Fruit fly (Drosophila melanogaster) whole organism, prepupa: Measurements from ENCODE around the gene CG4576.
A peak's percentile ranks its signal among the peaks of the same experiment; 100 is the strongest.

ENCODE experiments used
- Blimp-1 ChIP-seq: fragments of 200-800 bp; sonication (Bioruptor generic); optimal IDR thresholded peaks from 3 replicates; lab custom pipeline; 2017; ENCODE audit warnings: missing biosample characterization, missing genetic modification characterization, mild to moderate bottlenecking, moderate library complexity, missing genetic modification reagents
- CG10631 ChIP-seq: fragments of 200-800 bp; sonication (Bioruptor generic); optimal IDR thresholded peaks from 2 replicates; lab custom pipeline; 2016; ENCODE audit warnings: missing biosample characterization, missing genetic modification characterization
- CG11762 ChIP-seq: fragments of 200-800 bp; sonication (Bioruptor generic); optimal IDR thresholded peaks from 3 replicates; lab custom pipeline; 2016; ENCODE audit warnings: missing biosample characterization, missing genetic modification characterization; ENCODE audit not compliant: insufficient read depth
- CG11902 ChIP-seq: fragments of 200-800 bp; sonication (Bioruptor generic); optimal IDR thresholded peaks from 3 replicates; lab custom pipeline; 2016; ENCODE audit warnings: missing biosample characterization, missing genetic modification characterization
- CG15336 ChIP-seq: fragments of 200-800 bp; sonication (Bioruptor generic); IDR thresholded peaks from 2 replicates; pipeline ENCODE4 v1.3.6; 2022; ENCODE audit warnings: missing biosample characterization, missing genetic modification characterization
- CG3032 ChIP-seq: fragments of 200-800 bp; optimal IDR thresholded peaks from 2 replicates; lab custom pipeline; 2019; ENCODE audit warnings: missing biosample characterization, mild to moderate bottlenecking, missing genetic modification characterization, moderate library complexity
- CG31627 ChIP-seq: fragments of 200-800 bp; sonication (Bioruptor generic); optimal IDR thresholded peaks from 3 replicates; lab custom pipeline; 2016; ENCODE audit warnings: missing biosample characterization, missing genetic modification characterization
- CG32006 ChIP-seq: fragments of 200-800 bp; sonication (Bioruptor generic); optimal IDR thresholded peaks from 3 replicates; lab custom pipeline; 2017; ENCODE audit warnings: missing biosample characterization, mild to moderate bottlenecking, missing genetic modification characterization
- CG34406 ChIP-seq: fragments of 200-800 bp; sonication (Bioruptor generic); optimal IDR thresholded peaks from 3 replicates; lab custom pipeline; 2016; ENCODE audit warnings: missing biosample characterization, missing genetic modification characterization
- CG3919 ChIP-seq: fragments of 200-800 bp; sonication (Bioruptor generic); optimal IDR thresholded peaks from 3 replicates; lab custom pipeline; 2016; ENCODE audit warnings: missing biosample characterization, missing genetic modification characterization
- CG4318 ChIP-seq: fragments of 200-800 bp; sonication (Bioruptor generic); optimal IDR thresholded peaks from 3 replicates; lab custom pipeline; 2017; ENCODE audit warnings: missing biosample characterization, mild to moderate bottlenecking, missing genetic modification characterization
- CG6163 ChIP-seq: fragments of 200-800 bp; sonication (Bioruptor generic); IDR thresholded peaks from 3 replicates; pipeline ENCODE4 v1.3.6; 2022; ENCODE audit warnings: missing biosample characterization, missing genetic modification characterization
- CG6792 ChIP-seq: fragments of 200-800 bp; sonication (Bioruptor generic); optimal IDR thresholded peaks from 3 replicates; lab custom pipeline; 2016; ENCODE audit warnings: missing biosample characterization, missing genetic modification characterization
- CG7368 ChIP-seq: fragments of 200-800 bp; sonication (Bioruptor generic); optimal IDR thresholded peaks from 3 replicates; lab custom pipeline; 2016; ENCODE audit warnings: missing biosample characterization, missing genetic modification characterization
- CG8119 ChIP-seq: fragments of 200-800 bp; sonication (Bioruptor generic); IDR thresholded peaks from 3 replicates; pipeline ENCODE4 v1.3.6; 2022; ENCODE audit warnings: missing biosample characterization, missing genetic modification characterization
- CG8319 ChIP-seq: fragments of 200-800 bp; sonication (Bioruptor generic); optimal IDR thresholded peaks from 3 replicates; lab custom pipeline; 2016; ENCODE audit warnings: missing biosample characterization, missing genetic modification characterization
- CG8632 ChIP-seq: fragments of 200-800 bp; sonication (Bioruptor generic); optimal IDR thresholded peaks from 3 replicates; lab custom pipeline; 2016; ENCODE audit warnings: missing biosample characterization, missing genetic modification characterization
- CG9139 ChIP-seq: fragments of 200-800 bp; sonication (Bioruptor generic); optimal IDR thresholded peaks from 3 replicates; lab custom pipeline; 2017; ENCODE audit warnings: missing biosample characterization, mild to moderate bottlenecking, missing genetic modification characterization
- Eip75B ChIP-seq: fragments of 200-800 bp; sonication (Bioruptor generic); optimal IDR thresholded peaks from 3 replicates; lab custom pipeline; 2016; ENCODE audit warnings: missing biosample characterization, missing genetic modification characterization
- Eip78C ChIP-seq: fragments of 200-800 bp; sonication (Bioruptor generic); peaks from one replicate; lab custom pipeline; 2016; ENCODE audit warnings: missing biosample characterization, missing genetic modification characterization
- Eip93F ChIP-seq: fragments of 200-800 bp; sonication (Bioruptor generic); optimal IDR thresholded peaks from 2 replicates; lab custom pipeline; 2016; ENCODE audit warnings: missing biosample characterization, mild to moderate bottlenecking, missing genetic modification characterization
- Ets21C ChIP-seq: fragments of 200-800 bp; sonication (Bioruptor generic); optimal IDR thresholded peaks from 3 replicates; lab custom pipeline; 2016; ENCODE audit warnings: missing biosample characterization, missing genetic modification characterization
- Ets96B ChIP-seq: fragments of 200-800 bp; optimal IDR thresholded peaks from 2 replicates; lab custom pipeline; 2019; ENCODE audit warnings: missing biosample characterization, mild to moderate bottlenecking, missing genetic modification characterization, moderate library complexity
- Gug ChIP-seq: fragments of 200-800 bp; sonication (Bioruptor generic); IDR thresholded peaks from 2 replicates; pipeline ENCODE4 v1.3.6; 2022; ENCODE audit warnings: missing biosample characterization, missing genetic modification characterization
- Hr39 ChIP-seq: fragments of 200-800 bp; sonication (Bioruptor generic); optimal IDR thresholded peaks from 2 replicates; lab custom pipeline; 2016; ENCODE audit warnings: missing biosample characterization, missing genetic modification characterization
- Hr4 ChIP-seq: fragments of 200-800 bp; sonication (Bioruptor generic); optimal IDR thresholded peaks from 3 replicates; lab custom pipeline; 2016; ENCODE audit warnings: missing biosample characterization, missing genetic modification characterization
- Met ChIP-seq: fragments of 200-800 bp; sonication (Bioruptor generic); optimal IDR thresholded peaks from 3 replicates; lab custom pipeline; 2016; ENCODE audit warnings: missing biosample characterization, missing genetic modification characterization
- OdsH ChIP-seq: fragments of 200-800 bp; sonication (Bioruptor generic); optimal IDR thresholded peaks from 3 replicates; lab custom pipeline; 2016; ENCODE audit warnings: missing biosample characterization, missing genetic modification characterization
- Smox ChIP-seq: fragments of 200-800 bp; sonication (Bioruptor generic); optimal IDR thresholded peaks from 3 replicates; lab custom pipeline; 2016; ENCODE audit warnings: missing biosample characterization, missing genetic modification characterization
- Sox102F ChIP-seq: fragments of 200-800 bp; sonication (Bioruptor generic); optimal IDR thresholded peaks from 2 replicates; lab custom pipeline; 2016; ENCODE audit warnings: missing biosample characterization, mild to moderate bottlenecking, missing genetic modification characterization
- Sox14 ChIP-seq: fragments of 200-800 bp; sonication (Bioruptor generic); optimal IDR thresholded peaks from 3 replicates; lab custom pipeline; 2016; ENCODE audit warnings: missing biosample characterization, missing genetic modification characterization
- Sox15 ChIP-seq: fragments of 200-800 bp; sonication (Bioruptor generic); optimal IDR thresholded peaks from 3 replicates; lab custom pipeline; 2016; ENCODE audit warnings: missing biosample characterization, missing genetic modification characterization
- achi ChIP-seq: fragments of 200-800 bp; sonication (Bioruptor generic); optimal IDR thresholded peaks from 3 replicates; lab custom pipeline; 2016; ENCODE audit warnings: missing biosample characterization, missing genetic modification characterization
- acj6 ChIP-seq: fragments of 200-800 bp; sonication (Bioruptor generic); optimal IDR thresholded peaks from 3 replicates; lab custom pipeline; 2016; ENCODE audit warnings: missing biosample characterization, missing genetic modification characterization
- cyc ChIP-seq: fragments of 200-800 bp; sonication (Bioruptor generic); optimal IDR thresholded peaks from 3 replicates; lab custom pipeline; 2016; ENCODE audit warnings: missing biosample characterization, missing genetic modification characterization
- dac ChIP-seq: fragments of 200-800 bp; sonication (Bioruptor generic); optimal IDR thresholded peaks from 2 replicates; lab custom pipeline; 2017; ENCODE audit warnings: missing biosample characterization, mild to moderate bottlenecking, missing genetic modification characterization
- dsx ChIP-seq: fragments of 200-800 bp; optimal IDR thresholded peaks from 3 replicates; lab custom pipeline; 2019; ENCODE audit warnings: missing biosample characterization, mild to moderate bottlenecking, missing genetic modification characterization, moderate library complexity; ENCODE audit not compliant: poor library complexity, severe bottlenecking
- eg ChIP-seq: fragments of 200-800 bp; sonication (Bioruptor generic); IDR thresholded peaks from 3 replicates; pipeline ENCODE4 v1.3.6; 2022; ENCODE audit warnings: missing biosample characterization, missing genetic modification characterization
- esn ChIP-seq: fragments of 200-800 bp; sonication (Bioruptor generic); optimal IDR thresholded peaks from 2 replicates; lab custom pipeline; 2016; ENCODE audit warnings: missing biosample characterization, mild to moderate bottlenecking, missing genetic modification characterization, moderate library complexity
- fd59A ChIP-seq: fragments of 200-800 bp; sonication (Bioruptor generic); optimal IDR thresholded peaks from 2 replicates; lab custom pipeline; 2017; ENCODE audit warnings: missing biosample characterization, mild to moderate bottlenecking, missing genetic modification characterization, missing genetic modification reagents
- lz ChIP-seq: fragments of 200-800 bp; sonication (Bioruptor generic); optimal IDR thresholded peaks from 3 replicates; lab custom pipeline; 2016; ENCODE audit warnings: missing biosample characterization, missing genetic modification characterization
- net ChIP-seq: fragments of 200-800 bp; sonication (Bioruptor generic); optimal IDR thresholded peaks from 3 replicates; lab custom pipeline; 2016; ENCODE audit warnings: missing biosample characterization, missing genetic modification characterization
- pdm3 ChIP-seq: fragments of 200-800 bp; sonication (Bioruptor generic); optimal IDR thresholded peaks from 3 replicates; lab custom pipeline; 2016; ENCODE audit warnings: missing biosample characterization, missing genetic modification characterization
- spab ChIP-seq: fragments of 200-800 bp; sonication (Bioruptor generic); optimal IDR thresholded peaks from 2 replicates; lab custom pipeline; 2017; ENCODE audit warnings: missing biosample characterization, mild to moderate bottlenecking, missing genetic modification characterization, missing genetic modification reagents
- ss ChIP-seq, 2 experiments: fragments of 200-800 bp; sonication (Bioruptor generic); optimal IDR thresholded peaks; 2 replicates in 1 of 2; 3 replicates in 1 of 2; lab custom pipeline; 2017 to 2018; ENCODE audit warnings: mild to moderate bottlenecking in 2 of 2, missing biosample characterization in 2 of 2, missing genetic modification characterization in 2 of 2, moderate library complexity in 1 of 2
- svp ChIP-seq: fragments of 200-800 bp; sonication (Bioruptor generic); peaks from one replicate; lab custom pipeline; 2016; ENCODE audit warnings: missing biosample characterization, missing genetic modification characterization
- topi ChIP-seq: fragments of 200-800 bp; sonication (Bioruptor generic); optimal IDR thresholded peaks from 3 replicates; lab custom pipeline; 2016; ENCODE audit warnings: missing biosample characterization, missing genetic modification characterization
- vri ChIP-seq: fragments of 200-800 bp; sonication (Bioruptor generic); optimal IDR thresholded peaks from 3 replicates; lab custom pipeline; 2016; ENCODE audit warnings: missing biosample characterization, mild to moderate bottlenecking, missing genetic modification characterization

Gene CG4576

DNA sequence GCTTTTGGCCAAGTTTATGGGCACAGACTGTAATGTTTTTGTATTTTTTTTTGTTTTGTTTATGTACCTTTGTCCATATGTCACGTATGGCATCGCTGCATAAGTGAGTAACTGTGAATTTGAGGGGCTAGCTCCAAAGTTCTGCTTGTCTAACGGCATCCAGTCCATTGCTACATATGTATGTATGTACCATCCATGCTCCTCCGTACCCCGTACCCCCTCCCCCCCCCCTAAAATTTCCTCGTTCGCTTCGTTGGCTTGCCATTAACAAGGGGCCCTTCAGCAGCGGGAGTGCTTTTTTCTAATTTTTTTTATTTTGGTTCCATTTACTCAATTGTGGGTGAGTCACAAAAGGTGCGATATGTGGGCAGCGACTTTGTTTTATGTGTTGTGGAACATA, 11.4 kb upstream of the CG4576 start:
- TF ChIP-seq CG4318 (GFP tag; lab: Kevin White, UChicago), result no peak

DNA sequence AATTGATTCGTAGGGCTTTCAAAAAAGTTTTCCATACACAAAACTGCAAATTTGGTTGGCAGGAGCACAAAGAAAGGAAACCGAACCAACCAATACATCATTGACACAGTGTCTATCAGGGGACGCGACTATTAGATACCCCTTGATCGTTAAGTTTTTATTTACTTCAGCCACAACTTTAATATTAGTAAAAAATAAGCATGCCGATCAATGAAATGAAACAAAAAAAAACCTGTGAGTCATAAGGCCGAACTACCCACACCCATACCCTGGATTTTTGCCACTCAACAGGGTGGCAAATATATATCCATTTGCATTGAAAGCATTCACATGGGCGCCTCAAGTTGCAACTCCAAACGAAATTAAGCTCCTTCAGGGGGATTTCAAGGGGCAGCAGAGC, 9.3 kb upstream of the CG4576 start:
- TF ChIP-seq acj6 (GFP tag; lab: Kevin White, UChicago), result peak; percentile 30
- TF ChIP-seq CG6792 (GFP tag; lab: Kevin White, UChicago), result peak; percentile 29
- TF ChIP-seq spab (GFP tag; lab: Kevin White, UChicago), result no peak
- TF ChIP-seq esn, result peak; percentile 52
- TF ChIP-seq CG8119 (GFP tag; lab: Robert Waterston, UW), result peak; percentile 36; the same call in 1 of the 3 replicates
- TF ChIP-seq OdsH, result peak; percentile 47
- TF ChIP-seq Smox, result peak; percentile 24
- TF ChIP-seq Eip93F, result no peak
- no peak for TF ChIP-seq dsx (GFP tag; lab: Kevin White, UChicago)
- TF ChIP-seq dac (GFP tag; lab: Kevin White, UChicago), result no peak
- peak; percentile 26 for TF ChIP-seq topi
- peak; percentile 47 for TF ChIP-seq CG10631 (GFP tag; lab: Kevin White, UChicago)
- TF ChIP-seq net (GFP tag; lab: Kevin White, UChicago), result peak; percentile 26
- no peak for TF ChIP-seq CG8632 (GFP tag; lab: Kevin White, UChicago)
- no peak for TF ChIP-seq CG9139
- TF ChIP-seq Eip75B (GFP tag; lab: Kevin White, UChicago), result peak; percentile 39
- peak; percentile 49 for TF ChIP-seq Gug (GFP tag; lab: Robert Waterston, UW)
- peak; percentile 39 for TF ChIP-seq svp
- TF ChIP-seq Met, result peak; percentile 31
- peak; percentile 27 for TF ChIP-seq lz (GFP tag; lab: Kevin White, UChicago)
- TF ChIP-seq Sox15, result no peak
- peak; percentile 50 for TF ChIP-seq Hr39 (GFP tag; lab: Kevin White, UChicago)
- peak; percentile 34 for TF ChIP-seq pdm3
- TF ChIP-seq CG8319, result no peak
- no peak for TF ChIP-seq CG4318 (GFP tag; lab: Kevin White, UChicago)
- TF ChIP-seq CG31627 (GFP tag; lab: Kevin White, UChicago), result peak; percentile 46
- TF ChIP-seq Sox102F, result peak; percentile 18
- TF ChIP-seq Ets96B (tag; lab: Kevin White, UChicago), result no peak
- TF ChIP-seq cyc (GFP tag; lab: Kevin White, UChicago), result peak; percentile 32
- peak; percentile 33 for TF ChIP-seq CG7368 (GFP tag; lab: Kevin White, UChicago)
- TF ChIP-seq CG11902 (GFP tag; lab: Kevin White, UChicago), result no peak
- TF ChIP-seq Eip78C (GFP tag; lab: Kevin White, UChicago), result peak; percentile 55
- TF ChIP-seq Hr4 (GFP tag; lab: Kevin White, UChicago), result peak; percentile 57
- TF ChIP-seq CG6163 (GFP tag; lab: Robert Waterston, UW), result peak; percentile 73
- TF ChIP-seq Ets21C (GFP tag; lab: Kevin White, UChicago), result peak; percentile 4
- no peak for TF ChIP-seq ss (GFP tag; optimal IDR thresholded peaks at IDR 0.05; lab: Kevin White, UChicago)
- no peak for TF ChIP-seq CG11762 (GFP tag; lab: Kevin White, UChicago)
- TF ChIP-seq CG15336, result peak; percentile 44
- TF ChIP-seq eg, result peak; percentile 54; the same call in 1 of the 3 replicates
- peak; percentile 43 for TF ChIP-seq achi (GFP tag; lab: Kevin White, UChicago)

- TF ChIP-seq fd59A (peak; percentile 72), CG3919 (GFP tag; lab: Kevin White, UChicago) (peak; percentile 77), CG9139 (peak; percentile 74), Hr39 (GFP tag; lab: Kevin White, UChicago) (peak; percentile 79), CG7368 (GFP tag; lab: Kevin White, UChicago) (peak; percentile 53), CG32006 (GFP tag; lab: Kevin White, UChicago) (no peak), Sox14 (GFP tag; lab: Kevin White, UChicago) (peak; percentile 82), Eip93F (no peak), CG3032 (tag; lab: Kevin White, UChicago) (peak; percentile 90), Eip75B (GFP tag; lab: Kevin White, UChicago) (peak; percentile 77), Sox15 (peak; percentile 54), CG11902 (GFP tag; lab: Kevin White, UChicago) (peak; percentile 51), vri (GFP tag; lab: Kevin White, UChicago) (peak; percentile 45), CG6163 (GFP tag; lab: Robert Waterston, UW) (0 out of 3 replicates have a peak, but pooled peaks have one; percentile 31), topi (peak; percentile 68), CG6792 (GFP tag; lab: Kevin White, UChicago) (peak; percentile 67), Eip78C (GFP tag; lab: Kevin White, UChicago) (peak; percentile 95), CG8632 (GFP tag; lab: Kevin White, UChicago) (peak; percentile 63), Blimp-1 (GFP tag; lab: Kevin White, UChicago) (peak; percentile 24), CG34406 (GFP tag; lab: Kevin White, UChicago) (peak; percentile 65), acj6 (GFP tag; lab: Kevin White, UChicago) (peak; percentile 75), eg (no peak), CG8319 (peak; percentile 50), net (GFP tag; lab: Kevin White, UChicago) (no peak)
Measured at dm6 chr3R:15827559-15827958, 2.0 kb downstream of the CG4576 start.
